Worm (Caenorhabditis elegans) whole organism, L1 larva: Measurements from ENCODE around the gene cpf-1.

Experiments used
- jun-1 ChIP-seq: fragments of 150-350 bp; optimal IDR thresholded peaks from 2 replicates; lab custom pipeline; 2014; ENCODE audit warnings: missing biosample characterization, missing genetic modification reagents, missing genetic modification characterization
- mdl-1 ChIP-seq, 2 experiments: fragments of 150-350 bp; optimal IDR thresholded peaks; 2 replicates each; lab custom pipeline; 2014 to 2017; ENCODE audit warnings: missing biosample characterization in 2 of 2, missing genetic modification characterization in 2 of 2, inconsistent platforms in 1 of 2
- nhr-11 ChIP-seq: fragments of 150-350 bp; optimal IDR thresholded peaks from 2 replicates; lab custom pipeline; 2014; ENCODE audit warnings: missing biosample characterization, missing genetic modification characterization
- pqm-1 ChIP-seq: sonication (generic microtip); optimal IDR thresholded peaks from 3 replicates; lab custom pipeline; 2017; ENCODE audit warnings: missing biosample characterization, missing genetic modification characterization
- tlp-1 ChIP-seq: fragments of 150-350 bp; optimal IDR thresholded peaks from 2 replicates; lab custom pipeline; 2014; ENCODE audit warnings: missing biosample characterization, missing genetic modification characterization
- zag-1 ChIP-seq: fragments of 150-350 bp; optimal IDR thresholded peaks from 2 replicates; lab custom pipeline; 2014; ENCODE audit warnings: missing biosample characterization, missing genetic modification characterization

DNA sequence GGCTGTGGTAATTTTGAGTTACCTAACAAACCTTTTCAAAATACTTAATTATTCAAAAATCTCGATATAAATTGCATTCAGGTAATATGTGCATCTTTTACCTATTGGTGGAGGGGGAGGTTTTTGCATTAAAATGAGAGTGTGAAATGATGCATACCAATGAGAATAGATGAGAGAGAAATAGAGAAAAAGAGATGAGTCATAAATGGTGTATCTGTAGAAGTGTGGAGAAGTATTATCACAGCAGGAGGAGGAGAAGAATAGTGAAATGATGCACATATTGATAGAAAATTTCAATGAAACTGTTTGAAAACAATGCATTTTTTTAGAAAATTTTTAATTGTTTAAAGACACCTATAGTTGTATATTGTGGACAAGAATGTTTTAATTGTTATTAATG, 38.3 kb upstream of the cpf-1 start:
- TF ChIP-seq mdl-1 (tag; optimal IDR thresholded peaks at IDR 0.05; lab: Kevin White, UChicago): no peak
- TF ChIP-seq jun-1 (tag; lab: Kevin White, UChicago): no peak
- no peak for TF ChIP-seq tlp-1
- TF ChIP-seq zag-1: no peak
- no peak for TF ChIP-seq nhr-11 (tag; lab: Kevin White, UChicago)
- TF ChIP-seq pqm-1: no peak
